Fruit fly (Drosophila melanogaster): ENCODE measurements around the gene Prosbeta5R2.

- no peak for TF ChIP-seq CG8388 (GFP tag; optimal IDR thresholded peaks at IDR 0.05)
- TF ChIP-seq CHES-1-like (GFP tag; optimal IDR thresholded peaks at IDR 0.05), result no peak
- no peak for TF ChIP-seq CG30403 (GFP tag; optimal IDR thresholded peaks at IDR 0.05)
- TF ChIP-seq Mrtf (GFP tag; IDR thresholded peaks at IDR 0.05), result no peak
- TF ChIP-seq bab2 (GFP tag; optimal IDR thresholded peaks at IDR 0.05), result no peak
- no peak for TF ChIP-seq kni (GFP tag; optimal IDR thresholded peaks at IDR 0.05)
These were observed 4.1 kb upstream of the Prosbeta5R2 start, which contains the start of gene CG5681 for dm6 chr2L:17986099-17986498.
